Fruit fly (Drosophila melanogaster) S2 (cell line): ENCODE measurements around the gene AgmNAT.

Experiments
- CG8478 ChIP-seq: fragments of >200 bp; optimal IDR thresholded peaks from 2 replicates; lab custom pipeline; 2018
- CTCF ChIP-seq, 2 experiments: fragments of >200 bp; optimal IDR thresholded peaks; 2 replicates each; lab custom pipeline; 2018

- TF ChIP-seq CG8478 (lab: Kevin White, UChicago): no peak
- no peak for TF ChIP-seq CTCF (optimal IDR thresholded peaks at IDR 0.05; lab: Kevin White, UChicago)
Measured at dm6 chrX:5852677-5853076, 37.1 kb upstream of the AgmNAT start.
